Fruit fly (Drosophila melanogaster) whole organism, embryonic: ENCODE measurements around the gene aru.

Experiments used
- Ada2b ChIP-seq: fragments of 200-800 bp; sonication (Bioruptor generic); IDR thresholded peaks from 2 replicates; pipeline ENCODE4 v1.3.6; 2022; ENCODE audit warnings: missing biosample characterization, missing genetic modification characterization
- BEAF-32 ChIP-seq: fragments of 200-800 bp; sonication (Bioruptor generic); optimal IDR thresholded peaks from 3 replicates; lab custom pipeline; 2017; ENCODE audit warnings: missing biosample characterization, missing genetic modification characterization, mild to moderate bottlenecking, moderate library complexity, missing genetic modification reagents
- Bdp1 ChIP-seq: fragments of 200-800 bp; sonication (Bioruptor generic); optimal IDR thresholded peaks from 3 replicates; lab custom pipeline; 2016; ENCODE audit warnings: missing biosample characterization, missing genetic modification characterization
- CG12071 ChIP-seq: fragments of 200-800 bp; sonication (Bioruptor generic); optimal IDR thresholded peaks from 3 replicates; lab custom pipeline; 2018; ENCODE audit warnings: missing biosample characterization, mild to moderate bottlenecking, missing genetic modification characterization
- CG12659 ChIP-seq: fragments of 200-800 bp; sonication (Bioruptor generic); optimal IDR thresholded peaks from 3 replicates; lab custom pipeline; 2017; ENCODE audit warnings: mild to moderate bottlenecking, missing biosample characterization, missing genetic modification reagents, missing genetic modification characterization
- CG15011 ChIP-seq: fragments of 200-800 bp; sonication (Bioruptor generic); optimal IDR thresholded peaks from 3 replicates; lab custom pipeline; 2018; ENCODE audit warnings: missing biosample characterization, mild to moderate bottlenecking, missing genetic modification characterization
- CG1603 ChIP-seq: fragments of 200-800 bp; sonication (Bioruptor generic); optimal IDR thresholded peaks from 2 replicates; lab custom pipeline; 2019; ENCODE audit warnings: missing biosample characterization, mild to moderate bottlenecking, missing genetic modification characterization, moderate library complexity
- CG17328 ChIP-seq: fragments of 200-800 bp; sonication (Bioruptor generic); IDR thresholded peaks from 2 replicates; pipeline ENCODE4 v1.3.6; 2022; ENCODE audit warnings: missing biosample characterization, missing genetic modification characterization
- CG17359 ChIP-seq: fragments of 200-800 bp; sonication (Bioruptor generic); optimal IDR thresholded peaks from 3 replicates; lab custom pipeline; 2018; ENCODE audit warnings: missing biosample characterization, mild to moderate bottlenecking, missing genetic modification characterization, moderate library complexity
- CG2129 ChIP-seq: fragments of 200-800 bp; sonication (Bioruptor generic); IDR thresholded peaks from 2 replicates; pipeline ENCODE4 v1.3.6; 2022; ENCODE audit warnings: missing biosample characterization, missing genetic modification characterization; ENCODE audit not compliant: partially characterized antibody
- CG2202 ChIP-seq: fragments of 200-800 bp; sonication (Bioruptor generic); optimal IDR thresholded peaks from 2 replicates; lab custom pipeline; 2018; ENCODE audit warnings: missing biosample characterization, mild to moderate bottlenecking, missing genetic modification characterization
- CG9215 ChIP-seq: fragments of 200-800 bp; sonication (Bioruptor generic); IDR thresholded peaks from 2 replicates; pipeline ENCODE4 v1.3.6; 2022; ENCODE audit warnings: missing biosample characterization, missing genetic modification characterization
- CrebB ChIP-seq: fragments of 200-800 bp; sonication (Bioruptor generic); optimal IDR thresholded peaks from 3 replicates; lab custom pipeline; 2018; ENCODE audit warnings: missing biosample characterization, mild to moderate bottlenecking, missing genetic modification characterization
- Doc3 ChIP-seq: fragments of 200-800 bp; sonication (Bioruptor generic); IDR thresholded peaks from 3 replicates; pipeline ENCODE4 v1.3.6; 2022; ENCODE audit warnings: missing biosample characterization, missing genetic modification characterization; ENCODE audit not compliant: partially characterized antibody
- Dp ChIP-seq: fragments of 200-800 bp; sonication (Bioruptor generic); optimal IDR thresholded peaks from 2 replicates; lab custom pipeline; 2018; ENCODE audit warnings: missing biosample characterization, mild to moderate bottlenecking, missing genetic modification characterization, moderate library complexity
- Dref ChIP-seq: fragments of 200-800 bp; sonication (Bioruptor generic); IDR thresholded peaks from 2 replicates; pipeline ENCODE4 v1.3.6; 2022; ENCODE audit warnings: missing biosample characterization, missing genetic modification characterization
- MBD-R2 ChIP-seq: fragments of 200-800 bp; sonication (Bioruptor generic); IDR thresholded peaks from 2 replicates; pipeline ENCODE4 v1.3.6; 2022; ENCODE audit warnings: missing biosample characterization, missing genetic modification characterization
- Myb ChIP-seq: fragments of 200-800 bp; sonication (Bioruptor generic); optimal IDR thresholded peaks from 2 replicates; lab custom pipeline; 2016; ENCODE audit warnings: missing biosample characterization, missing genetic modification characterization
- amos ChIP-seq: fragments of 200-800 bp; sonication (Bioruptor generic); IDR thresholded peaks from 2 replicates; pipeline ENCODE4 v1.3.6; 2022; ENCODE audit warnings: missing biosample characterization, missing genetic modification characterization; ENCODE audit not compliant: partially characterized antibody
- bigmax ChIP-seq: fragments of 200-800 bp; sonication (Bioruptor generic); optimal IDR thresholded peaks from 2 replicates; lab custom pipeline; 2018; ENCODE audit warnings: missing biosample characterization, mild to moderate bottlenecking, missing genetic modification characterization
- chinmo ChIP-seq: fragments of 200-800 bp; sonication (Bioruptor generic); IDR thresholded peaks from 4 replicates; pipeline ENCODE4 v1.3.6; 2022; ENCODE audit warnings: missing biosample characterization, missing genetic modification characterization; ENCODE audit not compliant: partially characterized antibody
- chm ChIP-seq: fragments of 200-800 bp; sonication (Bioruptor generic); IDR thresholded peaks from 2 replicates; pipeline ENCODE4 v1.3.6; 2022; ENCODE audit warnings: missing biosample characterization, missing genetic modification characterization
- ci ChIP-seq: fragments of 200-800 bp; sonication (Bioruptor generic); IDR thresholded peaks from 3 replicates; pipeline ENCODE4 v1.3.6; 2022; ENCODE audit warnings: missing biosample characterization, missing genetic modification characterization
- dati ChIP-seq: fragments of 200-800 bp; sonication (Bioruptor generic); IDR thresholded peaks from 2 replicates; pipeline ENCODE4 v1.3.6; 2022; ENCODE audit warnings: missing biosample characterization, missing genetic modification characterization
- disco-r ChIP-seq: fragments of 200-800 bp; sonication (Bioruptor generic); optimal IDR thresholded peaks from 2 replicates; lab custom pipeline; 2016; ENCODE audit warnings: missing biosample characterization, missing genetic modification characterization
- dpn ChIP-seq, 2 experiments: fragments of 200-800 bp; sonication (Bioruptor generic); optimal IDR thresholded peaks; 3 replicates each; lab custom pipeline; 2016; ENCODE audit warnings: missing biosample characterization in 2 of 2, missing genetic modification characterization in 2 of 2
- dysf ChIP-seq: fragments of 200-800 bp; sonication (Bioruptor generic); IDR thresholded peaks from 3 replicates; pipeline ENCODE4 v1.3.6; 2022; ENCODE audit warnings: missing biosample characterization, missing genetic modification characterization
- ewg ChIP-seq: fragments of 200-800 bp; sonication (Bioruptor generic); optimal IDR thresholded peaks from 3 replicates; lab custom pipeline; 2017; ENCODE audit warnings: mild to moderate bottlenecking, missing biosample characterization, missing genetic modification reagents, missing genetic modification characterization
- hkb ChIP-seq, 2 experiments: fragments of 200-800 bp in 1 of 2; fragments of >200 bp in 1 of 2; sonication (Bioruptor generic) in 1 of 2; IDR thresholded peaks in 1 of 2; optimal IDR thresholded peaks in 1 of 2; 2 replicates each; pipeline versions ENCODE4 v1.3.6 to Lab custom; 2017 to 2022; ENCODE audit warnings: missing biosample characterization in 1 of 2, missing genetic modification characterization in 1 of 2
- inv ChIP-seq: fragments of 200-800 bp; sonication (Bioruptor generic); IDR thresholded peaks from 2 replicates; pipeline ENCODE4 v1.3.6; 2022; ENCODE audit warnings: missing biosample characterization, missing genetic modification characterization; ENCODE audit not compliant: partially characterized antibody
- jumu ChIP-seq: fragments of 200-800 bp; sonication (Bioruptor generic); optimal IDR thresholded peaks from 3 replicates; lab custom pipeline; 2016; ENCODE audit warnings: missing biosample characterization, missing genetic modification characterization
- kni ChIP-seq: fragments of 200-800 bp; sonication (Bioruptor generic); optimal IDR thresholded peaks from 3 replicates; lab custom pipeline; 2017; ENCODE audit warnings: mild to moderate bottlenecking, missing biosample characterization, missing genetic modification reagents, missing genetic modification characterization
- mirr ChIP-seq: fragments of 200-800 bp; sonication (Bioruptor generic); optimal IDR thresholded peaks from 3 replicates; lab custom pipeline; 2018; ENCODE audit warnings: missing biosample characterization, mild to moderate bottlenecking, missing genetic modification characterization
- pan ChIP-seq, 4 experiments: fragments of >200 bp in 3 of 4; fragments of 200-800 bp in 1 of 4; sonication (Bioruptor generic) in 1 of 4; optimal IDR thresholded peaks in 3 of 4; IDR thresholded peaks in 1 of 4; 2 replicates each; pipeline versions ENCODE4 v1.3.6 to Lab custom; 2017 to 2022; ENCODE audit warnings: missing biosample characterization in 2 of 4, missing genetic modification characterization in 2 of 4, mixed read lengths in 1 of 4
- pros ChIP-seq: fragments of 200-800 bp; sonication (Bioruptor generic); optimal IDR thresholded peaks from 3 replicates; lab custom pipeline; 2019; ENCODE audit warnings: missing biosample characterization, mild to moderate bottlenecking, missing genetic modification characterization, moderate library complexity
- sens ChIP-seq: fragments of 200-800 bp; sonication (Bioruptor generic); peaks from one replicate; lab custom pipeline; 2016; ENCODE audit warnings: missing biosample characterization, missing genetic modification characterization
- slp2 ChIP-seq: fragments of 200-800 bp; sonication (Bioruptor generic); optimal IDR thresholded peaks from 2 replicates; lab custom pipeline; 2016; ENCODE audit warnings: missing biosample characterization, missing genetic modification characterization
- sna ChIP-seq: fragments of 200-800 bp; sonication (Bioruptor generic); IDR thresholded peaks from 2 replicates; pipeline ENCODE4 v1.3.6; 2022; ENCODE audit warnings: missing biosample characterization, missing genetic modification characterization; ENCODE audit not compliant: partially characterized antibody
- tna ChIP-seq: fragments of 200-800 bp; sonication (Bioruptor generic); IDR thresholded peaks from 2 replicates; pipeline ENCODE4 v1.3.6; 2022; ENCODE audit warnings: missing biosample characterization, missing genetic modification characterization; ENCODE audit not compliant: partially characterized antibody
- unc-4 ChIP-seq: fragments of 200-800 bp; sonication (Bioruptor generic); IDR thresholded peaks from 2 replicates; pipeline ENCODE4 v1.3.6; 2022; ENCODE audit warnings: missing biosample characterization, missing genetic modification characterization; ENCODE audit not compliant: partially characterized antibody
- wdn ChIP-seq: fragments of 200-800 bp; sonication (Bioruptor generic); IDR thresholded peaks from 2 replicates; pipeline ENCODE4 v1.3.6; 2022; ENCODE audit warnings: missing biosample characterization, missing genetic modification characterization
- wor ChIP-seq: fragments of 200-800 bp; sonication (Bioruptor generic); IDR thresholded peaks from 2 replicates; pipeline ENCODE4 v1.3.6; 2022; ENCODE audit warnings: missing biosample characterization, missing genetic modification characterization
- zen2 ChIP-seq: fragments of 200-800 bp; sonication (Bioruptor generic); IDR thresholded peaks from 3 replicates; pipeline ENCODE4 v1.3.6; 2022; ENCODE audit warnings: missing biosample characterization, missing genetic modification characterization; ENCODE audit not compliant: partially characterized antibody

The aru gene

dm6 chr2L:819315-820032 lies 48.7 kb downstream of the aru start, which contains the start of the genes PGAP2 and Clp (continued):
- no peak for TF ChIP-seq CG2202 (tag; lab: Kevin White, UChicago)
- TF ChIP-seq CG12071 (GFP tag; lab: Kevin White, UChicago), result no peak
- TF ChIP-seq CG9215 (GFP tag; lab: Robert Waterston, UW), result peak; percentile 77; the same call in 1 of the 2 replicates
- no peak for TF ChIP-seq chm (GFP tag; lab: Robert Waterston, UW)
- peak; percentile 11; the same call in 1 of the 2 replicates for TF ChIP-seq amos (GFP tag; lab: Robert Waterston, UW)
- TF ChIP-seq Dp (GFP tag; lab: Kevin White, UChicago), result peak; percentile 17
- TF ChIP-seq Bdp1 (GFP tag; lab: Kevin White, UChicago), result peak; percentile 20
- TF ChIP-seq jumu, result peak; percentile 25
- TF ChIP-seq wor (GFP tag; lab: Robert Waterston, UW), result peak; percentile 61
- TF ChIP-seq dpn (GFP tag; optimal IDR thresholded peaks at IDR 0.05; lab: Kevin White, UChicago), result peak; percentile 50 to 77
- peak; percentile 69; the same call in 2 of the 3 replicates for TF ChIP-seq ci (GFP tag; lab: Robert Waterston, UW)
- no peak for TF ChIP-seq disco-r
- peak; percentile 67 for TF ChIP-seq CG17359 (tag; lab: Kevin White, UChicago)
- peak; percentile 21; the same call in 1 of the 2 replicates for TF ChIP-seq CG2129 (GFP tag; lab: Robert Waterston, UW)
- no peak for TF ChIP-seq pros (GFP tag; lab: Kevin White, UChicago)
- no peak for TF ChIP-seq kni (GFP tag; lab: Kevin White, UChicago)
- TF ChIP-seq BEAF-32 (GFP tag; lab: Kevin White, UChicago), result peak; percentile 77
- TF ChIP-seq hkb (optimal IDR thresholded peaks at IDR 0.05; lab: Kevin White, UChicago), result no peak
- TF ChIP-seq hkb (GFP tag; IDR thresholded peaks at IDR 0.05; lab: Robert Waterston, UW), result peak; percentile 58; the same call in 1 of the 2 replicates
- peak; percentile 81 for TF ChIP-seq dysf (GFP tag; lab: Robert Waterston, UW)
- TF ChIP-seq slp2 (GFP tag; lab: Kevin White, UChicago), result no peak
- no peak for TF ChIP-seq Myb (GFP tag; lab: Kevin White, UChicago)

- TF ChIP-seq sens (GFP tag; lab: Kevin White, UChicago) (no peak), Ada2b (GFP tag; lab: Robert Waterston, UW) (no peak), CG17328 (GFP tag; lab: Robert Waterston, UW) (no peak), dati (no peak)
These were observed 50.3 kb downstream of the aru start, which contains the start of gene CG15880 for dm6 chr2L:817850-818249. Gene CG15880 (minus strand): TSS chr2L:817950.

dm6 chr2L:815785-816389 lies 52.3 kb downstream of the aru start, which contains the start of the genes Saf6 and Pex12:
Gene Saf6 (minus strand): TSS chr2L:815950.
Gene Pex12 (plus strand): TSS chr2L:815993.
- TF ChIP-seq Dref (GFP tag; lab: Robert Waterston, UW), result peak; percentile 88
- peak; percentile 12 for TF ChIP-seq CG12659
- peak; percentile 43 for TF ChIP-seq CG1603 (tag; lab: Kevin White, UChicago)
- TF ChIP-seq CrebB (tag; lab: Kevin White, UChicago), result no peak
- peak; percentile 84 for TF ChIP-seq unc-4 (GFP tag; lab: Robert Waterston, UW)
- TF ChIP-seq mirr (GFP tag; lab: Kevin White, UChicago), result peak; percentile 22
- no peak for TF ChIP-seq pan (optimal IDR thresholded peaks at IDR 0.05; lab: Kevin White, UChicago)
- TF ChIP-seq pan (GFP tag; optimal IDR thresholded peaks at IDR 0.05 in 1 of 2, IDR thresholded peaks at IDR 0.05 in 1 of 2), result no peak
- TF ChIP-seq zen2, result peak; percentile 85
- TF ChIP-seq amos (GFP tag; lab: Robert Waterston, UW), result peak; percentile 79
- peak; percentile 89 for TF ChIP-seq chinmo (GFP tag; lab: Robert Waterston, UW)
- peak; percentile 75 for TF ChIP-seq tna (GFP tag; lab: Robert Waterston, UW)
- peak; percentile 85 for TF ChIP-seq sna (GFP tag; lab: Robert Waterston, UW)
- TF ChIP-seq inv (GFP tag; lab: Robert Waterston, UW), result peak; percentile 68
- TF ChIP-seq ewg (GFP tag; lab: Kevin White, UChicago), result no peak
- peak; percentile 21 for TF ChIP-seq bigmax (GFP tag; lab: Kevin White, UChicago)
- TF ChIP-seq Doc3 (GFP tag; lab: Robert Waterston, UW), result peak; percentile 76
- no peak for TF ChIP-seq wdn (GFP tag; lab: Robert Waterston, UW)
- peak; percentile 90 for TF ChIP-seq MBD-R2 (GFP tag; lab: Robert Waterston, UW)
- TF ChIP-seq CG15011 (GFP tag; lab: Kevin White, UChicago), result no peak
- TF ChIP-seq dati, result no peak
